Fruit fly (Drosophila melanogaster) whole organism, wandering third instar larva: ENCODE data around the gene CG31807.
A peak's percentile ranks its signal among the peaks of the same experiment; 100 is the strongest.

Source experiments
- Abd-B ChIP-seq: fragments of >200 bp; optimal IDR thresholded peaks from 2 replicates; lab custom pipeline; 2017; ENCODE audit warnings: missing biosample characterization, missing genetic modification characterization
- CG32264 ChIP-seq: fragments of 200-800 bp; sonication (Bioruptor generic); optimal IDR thresholded peaks from 2 replicates; lab custom pipeline; 2016; ENCODE audit warnings: missing biosample characterization, missing genetic modification characterization
- CG9705 ChIP-seq: fragments of 200-800 bp; sonication (Bioruptor generic); optimal IDR thresholded peaks from 2 replicates; lab custom pipeline; 2018; ENCODE audit warnings: missing biosample characterization, mild to moderate bottlenecking, missing genetic modification characterization
- CrebA ChIP-seq: fragments of 200-800 bp; sonication (Bioruptor generic); optimal IDR thresholded peaks from 2 replicates; lab custom pipeline; 2016; ENCODE audit warnings: missing biosample characterization, mild to moderate bottlenecking, missing genetic modification characterization, borderline replicate concordance
- Dfd ChIP-seq: fragments of >200 bp; optimal IDR thresholded peaks from 2 replicates; lab custom pipeline; 2017; ENCODE audit warnings: missing biosample characterization, missing genetic modification characterization
- Dif ChIP-seq: fragments of 200-275, 200-300 bp; sonication (Bioruptor generic); optimal IDR thresholded peaks from 2 replicates; lab custom pipeline; 2018; ENCODE audit warnings: missing biosample characterization, missing genetic modification characterization; ENCODE audit not compliant: partially characterized antibody
- GATAd ChIP-seq: sonication (Bioruptor generic); optimal IDR thresholded peaks from 2 replicates; lab custom pipeline; 2016; ENCODE audit warnings: missing biosample characterization, missing genetic modification characterization
- Hnf4 ChIP-seq: fragments of 200-800 bp; sonication (Bioruptor generic); optimal IDR thresholded peaks from 2 replicates; lab custom pipeline; 2016; ENCODE audit warnings: missing biosample characterization, mild to moderate bottlenecking, missing genetic modification characterization
- Hr78 ChIP-seq: fragments of >200 bp; optimal IDR thresholded peaks from 2 replicates; lab custom pipeline; 2017; ENCODE audit warnings: missing biosample characterization, missing genetic modification characterization
- Hr83 ChIP-seq: fragments of 200-300 bp; sonication (Bioruptor generic); optimal IDR thresholded peaks from 2 replicates; lab custom pipeline; 2016; ENCODE audit warnings: missing biosample characterization, mild to moderate bottlenecking, missing genetic modification characterization, moderate library complexity; ENCODE audit not compliant: poor library complexity, severe bottlenecking
- Jra ChIP-seq: sonication (Bioruptor generic); optimal IDR thresholded peaks from 2 replicates; lab custom pipeline; 2016; ENCODE audit warnings: missing biosample characterization, missing genetic modification characterization
- Mio ChIP-seq: sonication (Bioruptor generic); optimal IDR thresholded peaks from 2 replicates; lab custom pipeline; 2016; ENCODE audit warnings: missing biosample characterization, missing genetic modification characterization
- Myc ChIP-seq: fragments of >200 bp; optimal IDR thresholded peaks from 2 replicates; lab custom pipeline; 2017
- N ChIP-seq: fragments of >200 bp; optimal IDR thresholded peaks from 2 replicates; lab custom pipeline; 2018; ENCODE audit warnings: missing biosample characterization, missing external identifiers, missing genetic modification characterization
- OdsH ChIP-seq: fragments of 200-800 bp; sonication (Bioruptor generic); optimal IDR thresholded peaks from 2 replicates; lab custom pipeline; 2016; ENCODE audit warnings: missing biosample characterization, mild to moderate bottlenecking, missing genetic modification characterization
- Rel ChIP-seq, 2 experiments: fragments of 200-800 bp; sonication (Bioruptor generic) in 1 of 2; optimal IDR thresholded peaks; 2 replicates in 1 of 2; 3 replicates in 1 of 2; lab custom pipeline; 2016 to 2019; ENCODE audit warnings: mild to moderate bottlenecking in 2 of 2, missing biosample characterization in 2 of 2, missing genetic modification characterization in 2 of 2, moderate library complexity in 1 of 2
- Vsx2 ChIP-seq: fragments of 200-300, 225-300 bp; sonication (Bioruptor generic); optimal IDR thresholded peaks from 2 replicates; lab custom pipeline; 2018; ENCODE audit warnings: missing biosample characterization, missing genetic modification characterization; ENCODE audit not compliant: partially characterized antibody
- br ChIP-seq: fragments of 200-800 bp; sonication (Bioruptor generic); optimal IDR thresholded peaks from 2 replicates; lab custom pipeline; 2016; ENCODE audit warnings: missing biosample characterization, missing genetic modification characterization
- brk ChIP-seq: fragments of 200-800 bp; sonication (Bioruptor generic); optimal IDR thresholded peaks from 2 replicates; lab custom pipeline; 2016; ENCODE audit warnings: missing biosample characterization, mild to moderate bottlenecking, missing genetic modification characterization
- dl ChIP-seq, 2 experiments: fragments of 175-275, 200-275 bp in 1 of 2; fragments of 200-275 bp in 1 of 2; sonication (Bioruptor generic); optimal IDR thresholded peaks; lab custom pipeline; 2018; ENCODE audit warnings: mild to moderate bottlenecking in 2 of 2, missing biosample characterization in 2 of 2, missing genetic modification characterization in 2 of 2, moderate library complexity in 2 of 2; ENCODE audit not compliant: partially characterized antibody in 2 of 2, insufficient read depth in 1 of 2
- dmrt93B ChIP-seq: fragments of 200-800 bp; sonication (Bioruptor generic); optimal IDR thresholded peaks from 2 replicates; lab custom pipeline; 2018; ENCODE audit warnings: missing biosample characterization, mild to moderate bottlenecking, missing genetic modification characterization
- dsf ChIP-seq: sonication (Bioruptor generic); optimal IDR thresholded peaks from 2 replicates; lab custom pipeline; 2016; ENCODE audit warnings: missing biosample characterization, missing genetic modification characterization, borderline replicate concordance
- ey ChIP-seq: fragments of 200-800 bp; sonication (Bioruptor generic); optimal IDR thresholded peaks from 2 replicates; lab custom pipeline; 2016; ENCODE audit warnings: missing biosample characterization, missing genetic modification characterization
- foxo ChIP-seq, 2 experiments: fragments of 200-800 bp; sonication (Bioruptor generic); optimal IDR thresholded peaks; 2 replicates in 1 of 2; 3 replicates in 1 of 2; lab custom pipeline; 2016 to 2017; ENCODE audit warnings: missing biosample characterization in 2 of 2, missing genetic modification characterization in 2 of 2
- fru ChIP-seq: fragments of 200-800 bp; sonication (Bioruptor generic); optimal IDR thresholded peaks from 3 replicates; lab custom pipeline; 2016; ENCODE audit warnings: missing biosample characterization, mild to moderate bottlenecking, missing genetic modification characterization
- h ChIP-seq: fragments of 200-800 bp; sonication (Bioruptor generic); optimal IDR thresholded peaks from 3 replicates; lab custom pipeline; 2016; ENCODE audit warnings: missing biosample characterization, mild to moderate bottlenecking, missing genetic modification characterization
- jim ChIP-seq: fragments of 175-275, 200-325 bp; sonication (Bioruptor generic); optimal IDR thresholded peaks from 2 replicates; lab custom pipeline; 2016; ENCODE audit warnings: missing biosample characterization, mild to moderate bottlenecking, missing genetic modification characterization
- lola ChIP-seq: fragments of >200 bp; optimal IDR thresholded peaks from 2 replicates; lab custom pipeline; 2017; ENCODE audit warnings: missing biosample characterization, missing genetic modification characterization
- pan ChIP-seq: fragments of >200 bp; optimal IDR thresholded peaks from 2 replicates; lab custom pipeline; 2017
- psq ChIP-seq: fragments of 200-800 bp; sonication (Bioruptor generic); optimal IDR thresholded peaks from 3 replicates; lab custom pipeline; 2017; ENCODE audit warnings: missing biosample characterization, mild to moderate bottlenecking, missing genetic modification characterization, moderate library complexity
- rgr ChIP-seq: fragments of 200-800 bp; sonication (Bioruptor generic); optimal IDR thresholded peaks from 3 replicates; lab custom pipeline; 2016; ENCODE audit warnings: missing biosample characterization, mild to moderate bottlenecking, missing genetic modification characterization
- sage ChIP-seq: fragments of 200-800 bp; sonication (Bioruptor generic); optimal IDR thresholded peaks from 2 replicates; lab custom pipeline; 2016; ENCODE audit warnings: missing biosample characterization, mild to moderate bottlenecking, missing genetic modification characterization
- sv ChIP-seq: fragments of 200-800 bp; sonication (Bioruptor generic); optimal IDR thresholded peaks from 3 replicates; lab custom pipeline; 2016; ENCODE audit warnings: missing biosample characterization, missing genetic modification characterization
- tai ChIP-seq: sonication (Bioruptor generic); optimal IDR thresholded peaks from 2 replicates; lab custom pipeline; 2016; ENCODE audit warnings: missing biosample characterization, missing genetic modification characterization
- usp ChIP-seq: fragments of >200 bp; optimal IDR thresholded peaks from 2 replicates; lab custom pipeline; 2017; ENCODE audit warnings: missing biosample characterization, missing genetic modification characterization
- woc ChIP-seq: sonication (Bioruptor generic); optimal IDR thresholded peaks from 2 replicates; lab custom pipeline; 2016; ENCODE audit warnings: missing biosample characterization, mild to moderate bottlenecking, missing genetic modification characterization

Gene CG31807

dm6 chr2L:16710234-16710633 is 26.4 kb upstream of the CG31807 start:
- TF ChIP-seq Rel (GFP tag; optimal IDR thresholded peaks at IDR 0.05; lab: Kevin White, UChicago): no peak
- TF ChIP-seq Rel (tag; optimal IDR thresholded peaks at IDR 0.05; lab: Kevin White, UChicago): no peak
- TF ChIP-seq sv (GFP tag; lab: Kevin White, UChicago): no peak
- TF ChIP-seq sage (GFP tag; lab: Kevin White, UChicago): no peak
- TF ChIP-seq psq: no peak
- no peak for TF ChIP-seq Vsx2
- no peak for TF ChIP-seq CG32264 (GFP tag; lab: Kevin White, UChicago)
- no peak for TF ChIP-seq brk (GFP tag; lab: Kevin White, UChicago)
- no peak for TF ChIP-seq Jra (GFP tag; lab: Kevin White, UChicago)
- no peak for TF ChIP-seq Dfd (GFP tag; lab: Kevin White, UChicago)
- TF ChIP-seq CG9705 (GFP tag; lab: Kevin White, UChicago): no peak
- TF ChIP-seq ey (GFP tag; lab: Kevin White, UChicago): no peak
- no peak for TF ChIP-seq Hr83 (GFP tag; lab: Kevin White, UChicago)
- TF ChIP-seq h (GFP tag; lab: Kevin White, UChicago): no peak
- TF ChIP-seq dl (GFP tag; optimal IDR thresholded peaks at IDR 0.05; lab: Kevin White, UChicago; ENCODE audit: insufficient read depth in 1 of 2, partially characterized antibody in 2 of 2): no peak
- TF ChIP-seq lola: no peak
- TF ChIP-seq jim (GFP tag; lab: Kevin White, UChicago): no peak
- no peak for TF ChIP-seq N
- no peak for TF ChIP-seq woc (GFP tag; lab: Kevin White, UChicago)
- no peak for TF ChIP-seq tai
- TF ChIP-seq dmrt93B (GFP tag; lab: Kevin White, UChicago): no peak

- TF ChIP-seq fru (GFP tag; lab: Kevin White, UChicago) (no peak), Myc (no peak), brk (GFP tag; lab: Kevin White, UChicago) (no peak)
These were observed 25.9 kb upstream of the CG31807 start for dm6 chr2L:16709693-16710092.

dm6 chr2L:16706882-16707775 is 23.3 kb upstream of the CG31807 start:
- TF ChIP-seq Hr78 (no peak), rgr (GFP tag; lab: Kevin White, UChicago) (no peak), Rel (GFP tag; optimal IDR thresholded peaks at IDR 0.05; lab: Kevin White, UChicago) (no peak), Rel (tag; optimal IDR thresholded peaks at IDR 0.05; lab: Kevin White, UChicago) (no peak), lola (no peak)
- TF ChIP-seq, all 38 proteins: peak for 0

- TF ChIP-seq dsf (GFP tag; lab: Kevin White, UChicago): no peak
- TF ChIP-seq foxo (GFP tag; optimal IDR thresholded peaks at IDR 0.05; lab: Kevin White, UChicago): no peak
- no peak for TF ChIP-seq N
- no peak for TF ChIP-seq Dif (GFP tag; lab: Kevin White, UChicago)
- no peak for TF ChIP-seq CrebA (GFP tag; lab: Kevin White, UChicago)
- TF ChIP-seq rgr (GFP tag; lab: Kevin White, UChicago): peak; percentile 48
- TF ChIP-seq h (GFP tag; lab: Kevin White, UChicago): peak; percentile 22
- no peak for TF ChIP-seq Mio (GFP tag; lab: Kevin White, UChicago)
- no peak for TF ChIP-seq GATAd (GFP tag; lab: Kevin White, UChicago)
- no peak for TF ChIP-seq Myc
- no peak for TF ChIP-seq usp
- no peak for TF ChIP-seq pan
- TF ChIP-seq Hr83 (GFP tag; lab: Kevin White, UChicago): no peak
- peak; percentile 1 for TF ChIP-seq OdsH (GFP tag; lab: Kevin White, UChicago)
- no peak for TF ChIP-seq Vsx2
- peak; percentile 26 for TF ChIP-seq sv (GFP tag; lab: Kevin White, UChicago)
- TF ChIP-seq ey (GFP tag; lab: Kevin White, UChicago): peak; percentile 21
- no peak for TF ChIP-seq jim (GFP tag; lab: Kevin White, UChicago)
- no peak for TF ChIP-seq Hr78
- TF ChIP-seq Hnf4 (GFP tag; lab: Kevin White, UChicago): peak; percentile 20
- TF ChIP-seq dl (GFP tag; optimal IDR thresholded peaks at IDR 0.05; lab: Kevin White, UChicago; ENCODE audit: insufficient read depth in 1 of 2, partially characterized antibody in 2 of 2): no peak
- peak; percentile 8 for TF ChIP-seq fru (GFP tag; lab: Kevin White, UChicago)
- no peak for TF ChIP-seq Jra (GFP tag; lab: Kevin White, UChicago)
- TF ChIP-seq br (GFP tag; lab: Kevin White, UChicago): peak; percentile 6
- no peak for TF ChIP-seq Abd-B (GFP tag; lab: Kevin White, UChicago)
These were observed 19.9 kb upstream of the CG31807 start for dm6 chr2L:16703753-16704152.
